Fruit fly (Drosophila melanogaster): ENCODE data around the gene CG14805.

The CG14805 gene

DNA sequence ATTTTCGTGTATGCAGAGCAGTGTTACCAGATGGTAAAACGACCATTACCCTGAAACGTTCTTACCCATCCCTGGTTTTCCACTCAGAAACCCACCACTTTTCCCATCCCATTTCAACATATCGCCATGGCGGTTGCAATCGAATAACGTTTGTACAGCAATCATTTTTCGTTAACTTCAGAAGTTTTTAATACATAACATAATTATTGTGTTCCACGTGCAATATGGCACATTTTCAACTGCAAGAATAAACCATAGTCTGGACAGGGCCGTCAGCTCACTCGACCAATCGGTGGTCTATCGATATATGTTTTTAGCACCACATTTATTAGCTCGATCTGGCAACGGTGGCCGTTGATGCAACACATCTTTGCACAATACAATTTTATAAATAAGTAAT is 12.8 kb downstream of the CG14805 start, which contains the start of the genes trr and mRpL16:
Gene trr (minus strand): TSS at position 25 of the 400 bp plus-strand sequence.
Gene mRpL16 (plus strand): TSS at position 331 of the 400 bp plus-strand sequence.
- no peak for TF ChIP-seq EcR (GFP tag; optimal IDR thresholded peaks at IDR 0.05)
- no peak for TF ChIP-seq CG8478 (optimal IDR thresholded peaks at IDR 0.05)
- no peak for TF ChIP-seq pan (optimal IDR thresholded peaks at IDR 0.05)
- TF ChIP-seq Dll (optimal IDR thresholded peaks at IDR 0.05), result no peak
- no peak for TF ChIP-seq usp (GFP tag; optimal IDR thresholded peaks at IDR 0.05)
- no peak for TF ChIP-seq psq (optimal IDR thresholded peaks at IDR 0.05)

DNA sequence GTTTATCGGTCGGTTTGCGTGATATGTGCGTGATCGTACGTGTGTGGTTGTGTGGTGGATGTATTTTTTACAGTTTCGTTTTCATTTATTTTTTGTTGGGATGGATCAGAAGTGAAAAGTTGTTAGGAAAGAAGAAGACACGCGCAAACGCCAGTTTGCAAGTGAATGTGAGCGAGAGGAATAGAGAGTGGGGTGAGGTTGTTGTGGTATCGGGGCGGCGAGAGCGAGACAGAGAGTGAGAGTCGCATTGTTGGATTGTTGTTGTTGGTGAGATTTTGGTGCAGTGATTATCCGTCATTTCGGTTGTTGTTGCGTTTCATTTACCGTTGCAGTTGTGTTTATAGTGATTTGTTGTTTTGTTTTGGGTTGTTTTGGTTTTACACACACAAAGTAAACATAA is 16.4 kb downstream of the CG14805 start:
- TF ChIP-seq pan (optimal IDR thresholded peaks at IDR 0.05) (no peak), Dll (optimal IDR thresholded peaks at IDR 0.05) (no peak), CG8478 (optimal IDR thresholded peaks at IDR 0.05) (no peak), EcR (GFP tag; optimal IDR thresholded peaks at IDR 0.05) (no peak)

DNA sequence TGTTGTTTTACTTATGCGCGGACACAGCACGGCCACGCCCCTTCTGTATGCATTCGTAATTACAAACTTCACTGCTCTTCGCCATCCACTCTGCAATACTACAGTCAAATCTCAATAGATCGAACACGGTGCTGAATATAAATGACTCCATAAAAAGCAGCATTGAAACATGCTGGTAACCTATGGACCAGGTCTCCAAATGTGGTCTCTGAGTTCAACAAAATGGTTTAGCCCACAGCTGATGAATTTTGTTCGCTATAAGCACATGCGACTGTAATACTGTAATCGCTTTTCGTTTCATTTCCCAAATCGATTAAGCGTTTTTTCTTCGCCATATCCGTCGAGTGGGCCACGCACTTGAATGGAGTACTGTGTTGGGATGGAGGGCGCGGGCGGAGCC is 20.3 kb downstream of the CG14805 start:
- TF ChIP-seq Dll (optimal IDR thresholded peaks at IDR 0.05), result no peak
- TF ChIP-seq pan (optimal IDR thresholded peaks at IDR 0.05), result no peak
- no peak for TF ChIP-seq EcR (GFP tag; optimal IDR thresholded peaks at IDR 0.05)
- no peak for TF ChIP-seq CG8478 (optimal IDR thresholded peaks at IDR 0.05)

DNA sequence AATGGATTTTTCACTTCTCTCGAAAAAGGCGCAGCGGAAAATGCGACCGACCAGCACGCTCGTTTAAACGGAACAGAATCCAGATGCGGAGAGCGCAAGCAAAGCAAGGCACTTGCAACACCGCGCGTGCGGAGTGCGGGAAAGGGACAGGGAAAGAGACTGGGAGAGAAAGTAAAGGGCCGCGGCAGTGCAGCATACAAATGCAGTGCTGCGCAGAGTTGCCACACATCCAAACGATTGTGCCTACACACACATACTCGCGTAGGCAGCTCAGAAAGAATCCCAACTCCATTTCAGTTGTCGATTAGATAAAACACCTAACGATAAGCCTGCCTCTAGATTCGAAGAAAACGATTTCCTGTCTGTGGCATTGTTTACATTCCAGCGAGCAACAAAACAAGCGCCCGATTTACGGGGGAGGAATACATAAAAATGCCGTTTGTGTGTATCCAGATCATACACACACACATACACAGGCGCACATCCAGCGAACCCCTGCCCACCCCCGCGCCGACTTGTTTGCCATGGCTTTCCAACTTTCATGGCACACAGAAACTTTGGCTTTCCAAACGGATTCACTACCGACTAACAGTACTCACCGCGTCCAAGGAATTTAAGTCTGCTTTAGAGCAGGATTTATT is 22.4 kb downstream of the CG14805 start:
- TF ChIP-seq usp (GFP tag; optimal IDR thresholded peaks at IDR 0.05), result no peak
- TF ChIP-seq Dll (optimal IDR thresholded peaks at IDR 0.05), result peak; percentile 34

DNA sequence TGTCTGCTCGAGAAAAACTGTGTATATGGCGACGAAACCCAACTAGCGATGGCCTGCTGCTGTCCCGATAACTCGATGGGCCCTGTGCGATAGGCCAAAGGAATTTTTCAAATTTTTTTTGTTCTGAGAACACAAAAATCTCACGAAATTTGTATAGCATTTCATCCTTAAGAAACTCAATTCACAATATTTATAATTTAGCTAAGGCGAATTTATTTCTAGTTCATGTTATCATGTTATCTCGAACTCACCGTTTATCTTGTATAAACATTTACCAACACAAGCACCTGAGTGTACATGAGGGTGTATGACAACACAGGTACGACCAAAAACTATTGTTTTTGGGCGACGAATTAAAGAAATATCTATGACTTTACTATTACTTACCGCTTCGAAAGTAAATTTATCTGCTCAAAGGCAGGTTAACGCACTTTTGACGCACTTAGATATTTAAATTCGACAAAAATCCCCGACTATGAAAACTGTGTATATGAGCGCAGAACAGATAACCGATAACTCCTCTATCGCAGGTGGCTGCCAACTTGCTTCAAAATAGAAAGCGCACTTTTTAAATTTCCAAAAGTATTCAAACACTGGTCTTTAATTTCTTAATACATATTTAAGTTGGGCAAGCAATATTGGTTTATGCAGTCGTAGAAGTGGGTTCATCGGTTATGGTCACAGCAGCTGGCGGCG is 23.2 kb downstream of the CG14805 start, which contains the start of gene arm:
Gene arm (minus strand): TSS at position 524 of the 696 bp plus-strand sequence.
- no peak for TF ChIP-seq CG8478 (optimal IDR thresholded peaks at IDR 0.05)
- TF ChIP-seq EcR (GFP tag; optimal IDR thresholded peaks at IDR 0.05), result no peak
- TF ChIP-seq usp (GFP tag; optimal IDR thresholded peaks at IDR 0.05), result no peak
- no peak for TF ChIP-seq pan (optimal IDR thresholded peaks at IDR 0.05)
- no peak for TF ChIP-seq psq (optimal IDR thresholded peaks at IDR 0.05)
- no peak for TF ChIP-seq Dll (optimal IDR thresholded peaks at IDR 0.05)

DNA sequence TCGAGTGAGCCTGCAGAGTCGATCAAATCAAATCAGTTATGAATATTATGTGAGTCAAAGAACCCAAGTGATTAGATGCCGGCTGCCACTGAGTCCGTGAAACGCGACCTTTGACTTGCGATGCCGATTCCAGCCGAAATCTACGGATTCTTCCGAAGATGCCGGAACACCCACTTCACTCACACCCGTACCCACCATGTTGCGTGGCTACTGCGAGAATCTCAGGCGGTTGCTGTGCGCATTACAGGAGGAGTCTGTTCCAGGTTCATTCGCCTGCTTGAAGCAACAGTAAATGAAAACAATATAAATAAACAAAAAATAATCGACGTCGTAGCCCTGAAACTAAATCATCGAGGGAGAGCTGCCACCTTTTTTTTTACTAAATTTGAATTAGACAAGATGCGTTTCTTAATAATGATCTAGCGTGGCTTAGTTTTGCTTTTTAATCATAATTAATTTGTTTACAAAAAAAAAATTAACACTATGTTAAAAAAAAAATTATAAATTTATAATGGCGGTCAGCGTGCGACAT is 24.6 kb downstream of the CG14805 start, which contains the start of gene Ldaf1:
Gene Ldaf1 (minus strand): TSS at position 307 of the 532 bp plus-strand sequence.
- TF ChIP-seq EcR (GFP tag; optimal IDR thresholded peaks at IDR 0.05) (no peak), Dll (optimal IDR thresholded peaks at IDR 0.05) (no peak), usp (GFP tag; optimal IDR thresholded peaks at IDR 0.05) (no peak), CG8478 (optimal IDR thresholded peaks at IDR 0.05) (no peak), psq (optimal IDR thresholded peaks at IDR 0.05) (no peak), pan (optimal IDR thresholded peaks at IDR 0.05) (no peak)

DNA sequence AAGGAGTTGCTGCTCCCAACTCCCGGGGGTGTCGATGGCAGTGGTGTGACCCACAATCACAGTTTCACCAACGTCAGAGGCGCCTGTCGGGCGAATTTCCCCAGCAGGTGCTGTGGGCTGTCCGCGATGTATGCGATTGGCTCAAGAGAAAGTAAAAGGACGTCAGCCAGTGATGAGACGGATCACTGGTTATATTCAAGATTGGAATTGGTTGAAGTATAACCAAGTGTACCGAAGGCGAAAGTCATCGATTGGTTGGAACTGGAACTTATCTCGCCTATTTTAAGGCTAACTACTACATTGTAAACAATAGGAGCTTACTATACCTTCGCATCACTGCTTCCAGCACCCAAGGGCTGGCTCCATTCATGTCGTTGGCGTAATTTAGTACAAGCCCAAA is 26.0 kb downstream of the CG14805 start, which contains the start of gene CG32801:
Gene CG32801 (minus strand): TSS at position 101 of the 400 bp plus-strand sequence.
- TF ChIP-seq pan (optimal IDR thresholded peaks at IDR 0.05) (no peak), Dll (optimal IDR thresholded peaks at IDR 0.05) (no peak), CG8478 (optimal IDR thresholded peaks at IDR 0.05) (no peak), psq (optimal IDR thresholded peaks at IDR 0.05) (no peak), usp (GFP tag; optimal IDR thresholded peaks at IDR 0.05) (no peak), EcR (GFP tag; optimal IDR thresholded peaks at IDR 0.05) (no peak)

DNA sequence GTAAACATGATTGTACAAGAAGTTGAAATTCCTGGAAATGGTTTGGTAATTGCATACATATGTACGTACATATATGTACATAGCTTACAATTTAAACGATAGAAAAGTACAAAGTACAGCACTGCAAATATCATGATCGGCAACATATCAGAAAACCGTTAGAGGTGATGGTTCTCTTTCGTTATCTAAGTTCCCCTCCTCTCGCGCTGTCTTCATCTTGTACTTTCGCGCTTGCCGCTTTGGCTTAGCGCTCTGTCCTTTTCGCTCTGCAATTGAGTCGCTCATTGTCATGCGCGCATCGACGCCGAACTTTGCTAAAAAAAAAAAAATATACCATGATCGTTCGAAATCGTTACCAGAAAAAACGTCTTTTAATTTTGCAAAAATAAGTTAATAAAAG is 26.9 kb downstream of the CG14805 start:
- TF ChIP-seq usp (GFP tag; optimal IDR thresholded peaks at IDR 0.05), result no peak
- TF ChIP-seq CG8478 (optimal IDR thresholded peaks at IDR 0.05), result no peak
- TF ChIP-seq Dll (optimal IDR thresholded peaks at IDR 0.05), result no peak
- TF ChIP-seq EcR (GFP tag; optimal IDR thresholded peaks at IDR 0.05), result no peak
- TF ChIP-seq psq (optimal IDR thresholded peaks at IDR 0.05), result no peak
- no peak for TF ChIP-seq pan (optimal IDR thresholded peaks at IDR 0.05)

DNA sequence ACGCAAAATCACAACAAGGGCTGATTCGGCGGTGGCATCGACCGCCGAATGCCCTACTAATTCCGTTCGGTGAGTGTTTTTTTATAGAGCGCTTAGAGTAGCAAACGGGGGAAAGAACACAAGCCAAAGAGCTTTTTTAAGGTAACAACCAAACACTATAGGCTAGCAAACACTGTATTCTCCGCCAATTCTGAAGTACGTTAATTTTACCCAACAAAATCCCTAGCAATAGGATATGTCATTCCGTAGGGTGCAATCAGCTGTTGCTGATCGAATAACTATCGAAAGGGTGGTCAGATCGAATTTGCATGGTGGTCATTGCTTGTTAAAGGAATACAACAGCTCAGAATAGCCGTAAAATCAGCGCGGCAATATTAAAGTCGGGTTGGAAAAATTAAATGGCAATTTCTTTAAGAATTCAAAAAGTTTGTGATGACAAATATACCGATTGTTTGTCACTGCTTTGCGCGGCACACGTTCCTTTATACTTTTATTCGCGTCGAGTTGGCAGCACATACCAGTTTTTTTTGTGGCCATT is 30.7 kb downstream of the CG14805 start, which contains the start of gene mip130:
Gene mip130 (plus strand): TSS at position 513 of the 538 bp plus-strand sequence.
- TF ChIP-seq usp (GFP tag; optimal IDR thresholded peaks at IDR 0.05), result no peak
- TF ChIP-seq CG8478 (optimal IDR thresholded peaks at IDR 0.05), result no peak

DNA sequence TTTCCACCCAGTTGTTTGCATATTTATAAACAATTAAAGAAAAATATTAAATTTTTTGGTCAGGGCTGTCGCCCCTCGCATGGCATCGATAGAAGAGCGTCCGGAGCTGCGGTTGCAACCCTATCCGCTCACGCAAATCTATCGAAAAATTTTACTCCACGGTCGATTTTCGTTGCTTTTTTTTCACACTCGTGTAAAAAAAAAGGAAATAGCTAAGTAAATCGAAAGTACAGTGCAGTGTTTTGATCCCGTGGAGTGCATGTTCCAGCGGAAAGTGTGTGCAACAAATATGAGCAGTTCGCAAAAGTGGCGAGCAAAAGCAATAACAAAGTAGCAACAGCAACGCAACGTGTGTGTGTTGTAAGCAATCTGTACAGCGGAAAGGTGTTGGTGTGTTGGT is 31.6 kb downstream of the CG14805 start, which contains the start of the genes Edem1 and Rbcn-3B:
Gene Edem1 (minus strand): TSS at position 71 of the 400 bp plus-strand sequence.
Gene Rbcn-3B (plus strand): TSS at position 164 of the 400 bp plus-strand sequence.
- TF ChIP-seq pan (optimal IDR thresholded peaks at IDR 0.05) (no peak), Dll (optimal IDR thresholded peaks at IDR 0.05) (no peak), CG8478 (optimal IDR thresholded peaks at IDR 0.05) (no peak), EcR (GFP tag; optimal IDR thresholded peaks at IDR 0.05) (no peak), psq (optimal IDR thresholded peaks at IDR 0.05) (no peak), usp (GFP tag; optimal IDR thresholded peaks at IDR 0.05) (no peak)

DNA sequence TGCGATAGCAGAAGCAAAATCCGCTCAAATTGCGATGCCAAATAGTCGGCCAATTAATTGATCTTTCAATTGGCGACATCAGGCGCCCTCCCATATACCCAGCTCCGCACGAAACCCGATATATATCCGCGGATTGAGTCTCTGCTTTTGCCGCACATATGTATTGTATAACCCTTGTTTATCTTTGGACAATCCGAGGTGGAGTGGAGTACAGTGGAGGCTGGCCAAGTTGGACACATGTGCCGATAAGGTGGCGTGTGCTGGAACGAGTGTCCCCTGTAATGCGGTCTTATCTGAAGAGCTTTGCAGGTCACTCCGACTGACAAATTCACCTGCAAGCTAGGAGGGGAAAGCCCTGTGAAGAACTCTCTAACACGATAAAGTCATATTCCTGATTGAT is 32.4 kb downstream of the CG14805 start:
- no peak for TF ChIP-seq pan (optimal IDR thresholded peaks at IDR 0.05)
- TF ChIP-seq psq (optimal IDR thresholded peaks at IDR 0.05), result no peak
- no peak for TF ChIP-seq Dll (optimal IDR thresholded peaks at IDR 0.05)

All from whole organism.